Fruit fly (Drosophila melanogaster): ENCODE measurements around the gene CG12256.

Gene CG12256

dm6 chr3R:12258437-12258836 is 32.3 kb upstream of the CG12256 start, which contains the start of the genes CG44037 and svp:
Gene CG44037 (plus strand): TSS chr3R:12258737.
Gene svp (plus strand): TSS chr3R:12258737.
- no peak for TF ChIP-seq Sp1 (GFP tag; optimal IDR thresholded peaks at IDR 0.05)
- TF ChIP-seq woc (GFP tag; optimal IDR thresholded peaks at IDR 0.05): no peak
- no peak for TF ChIP-seq dmrt93B (GFP tag; optimal IDR thresholded peaks at IDR 0.05)
- no peak for TF ChIP-seq Hnf4 (GFP tag; optimal IDR thresholded peaks at IDR 0.05)
- TF ChIP-seq psq (GFP tag; optimal IDR thresholded peaks at IDR 0.05): no peak
- TF ChIP-seq jim (GFP tag; optimal IDR thresholded peaks at IDR 0.05): no peak
- no peak for TF ChIP-seq pan (optimal IDR thresholded peaks at IDR 0.05)
- TF ChIP-seq CG32264 (GFP tag; optimal IDR thresholded peaks at IDR 0.05): no peak
- no peak for TF ChIP-seq sv (GFP tag; optimal IDR thresholded peaks at IDR 0.05)
- no peak for TF ChIP-seq brk (GFP tag; optimal IDR thresholded peaks at IDR 0.05)
- TF ChIP-seq dsf (GFP tag; optimal IDR thresholded peaks at IDR 0.05; ENCODE audit: borderline replicate concordance): no peak
- TF ChIP-seq br (GFP tag; optimal IDR thresholded peaks at IDR 0.05): no peak
- no peak for TF ChIP-seq Hr78 (GFP tag; optimal IDR thresholded peaks at IDR 0.05)
- TF ChIP-seq h (GFP tag; optimal IDR thresholded peaks at IDR 0.05): no peak
- TF ChIP-seq ey (GFP tag; optimal IDR thresholded peaks at IDR 0.05): no peak
- TF ChIP-seq fru (GFP tag; optimal IDR thresholded peaks at IDR 0.05): no peak

- no peak for TF ChIP-seq N (GFP tag; optimal IDR thresholded peaks at IDR 0.05)
- no peak for TF ChIP-seq Mio (GFP tag; optimal IDR thresholded peaks at IDR 0.05)
- TF ChIP-seq dsf (GFP tag; optimal IDR thresholded peaks at IDR 0.05; ENCODE audit: borderline replicate concordance): no peak
- TF ChIP-seq woc (GFP tag; optimal IDR thresholded peaks at IDR 0.05): no peak
- TF ChIP-seq br (GFP tag; optimal IDR thresholded peaks at IDR 0.05): no peak
- no peak for TF ChIP-seq CrebA (GFP tag; optimal IDR thresholded peaks at IDR 0.05; ENCODE audit: borderline replicate concordance)
- no peak for TF ChIP-seq rgr (GFP tag; optimal IDR thresholded peaks at IDR 0.05)
- no peak for TF ChIP-seq dl (GFP tag; optimal IDR thresholded peaks at IDR 0.05; ENCODE audit: insufficient read depth in 1 of 2, partially characterized antibody in 2 of 2)
- TF ChIP-seq HLH106 (tag; optimal IDR thresholded peaks at IDR 0.05): no peak
- TF ChIP-seq ey (GFP tag; optimal IDR thresholded peaks at IDR 0.05): no peak
- TF ChIP-seq h (GFP tag; optimal IDR thresholded peaks at IDR 0.05): no peak
- no peak for TF ChIP-seq Vsx2 (GFP tag; optimal IDR thresholded peaks at IDR 0.05; ENCODE audit: partially characterized antibody)
- TF ChIP-seq Hr83 (GFP tag; optimal IDR thresholded peaks at IDR 0.05; ENCODE audit: poor library complexity, severe bottlenecking): no peak
- TF ChIP-seq OdsH (GFP tag; optimal IDR thresholded peaks at IDR 0.05): no peak
- no peak for TF ChIP-seq foxo (GFP tag; optimal IDR thresholded peaks at IDR 0.05)
- TF ChIP-seq CG9705 (GFP tag; optimal IDR thresholded peaks at IDR 0.05): no peak
- no peak for TF ChIP-seq tai (GFP tag; optimal IDR thresholded peaks at IDR 0.05)
Measured at dm6 chr3R:12253887-12254286, 27.7 kb upstream of the CG12256 start, which contains the start of gene CG3942. Gene CG3942 (plus strand): TSS chr3R:12254187.

dm6 chr3R:12252457-12253065 is 26.4 kb upstream of the CG12256 start:
- TF ChIP-seq Myc (optimal IDR thresholded peaks at IDR 0.05) (no peak), dl (GFP tag; optimal IDR thresholded peaks at IDR 0.05; ENCODE audit: insufficient read depth in 1 of 2, partially characterized antibody in 2 of 2) (no peak), h (GFP tag; optimal IDR thresholded peaks at IDR 0.05) (no peak), jim (GFP tag; optimal IDR thresholded peaks at IDR 0.05) (no peak), Jra (GFP tag; optimal IDR thresholded peaks at IDR 0.05) (no peak), Abd-B (GFP tag; optimal IDR thresholded peaks at IDR 0.05) (no peak), HLH106 (tag; optimal IDR thresholded peaks at IDR 0.05) (no peak)

dm6 chr3R:12251534-12251933 is 25.4 kb upstream of the CG12256 start:
- TF ChIP-seq Rel (GFP tag; optimal IDR thresholded peaks at IDR 0.05) (no peak), Rel (tag; optimal IDR thresholded peaks at IDR 0.05) (no peak), foxo (GFP tag; optimal IDR thresholded peaks at IDR 0.05) (no peak), Hr83 (GFP tag; optimal IDR thresholded peaks at IDR 0.05; ENCODE audit: poor library complexity, severe bottlenecking) (no peak), Abd-B (GFP tag; optimal IDR thresholded peaks at IDR 0.05) (no peak), Mio (GFP tag; optimal IDR thresholded peaks at IDR 0.05) (no peak), N (GFP tag; optimal IDR thresholded peaks at IDR 0.05) (no peak), rgr (GFP tag; optimal IDR thresholded peaks at IDR 0.05) (no peak), CG32264 (GFP tag; optimal IDR thresholded peaks at IDR 0.05) (no peak), h (GFP tag; optimal IDR thresholded peaks at IDR 0.05) (no peak), CG9705 (GFP tag; optimal IDR thresholded peaks at IDR 0.05) (no peak), brk (GFP tag; optimal IDR thresholded peaks at IDR 0.05) (no peak), br (GFP tag; optimal IDR thresholded peaks at IDR 0.05) (no peak), GATAd (GFP tag; optimal IDR thresholded peaks at IDR 0.05) (no peak), Jra (GFP tag; optimal IDR thresholded peaks at IDR 0.05) (no peak), psq (GFP tag; optimal IDR thresholded peaks at IDR 0.05) (no peak), dl (GFP tag; optimal IDR thresholded peaks at IDR 0.05; ENCODE audit: insufficient read depth in 1 of 2, partially characterized antibody in 2 of 2) (no peak), tai (GFP tag; optimal IDR thresholded peaks at IDR 0.05) (no peak)

Measured in whole organism, wandering third instar larva.